Fruit fly (Drosophila melanogaster) whole organism, embryonic: ENCODE results near the gene Cow.

Experiments used
- Adf1 ChIP-seq: fragments of 200-800 bp; sonication (Bioruptor generic); IDR thresholded peaks from 2 replicates; pipeline ENCODE4 v1.3.6; 2022; ENCODE audit warnings: missing biosample characterization, missing genetic modification characterization
- BtbVII ChIP-seq: fragments of 200-800 bp; sonication (Bioruptor generic); optimal IDR thresholded peaks from 3 replicates; lab custom pipeline; 2017; ENCODE audit warnings: missing biosample characterization, mild to moderate bottlenecking, missing genetic modification characterization
- Bteb2 ChIP-seq: fragments of 200-800 bp; sonication (Bioruptor generic); optimal IDR thresholded peaks from 2 replicates; lab custom pipeline; 2016; ENCODE audit warnings: missing biosample characterization, missing genetic modification characterization
- CG10267 ChIP-seq: fragments of 200-800 bp; sonication (Bioruptor generic); optimal IDR thresholded peaks from 2 replicates; lab custom pipeline; 2018; ENCODE audit warnings: missing biosample characterization, mild to moderate bottlenecking, missing genetic modification characterization, moderate library complexity
- CG10274 ChIP-seq: fragments of 200-800 bp; sonication (Bioruptor generic); optimal IDR thresholded peaks from 3 replicates; lab custom pipeline; 2017; ENCODE audit warnings: missing biosample characterization, mild to moderate bottlenecking, missing genetic modification characterization
- CG10366 ChIP-seq: fragments of 200-800 bp; sonication (Bioruptor generic); IDR thresholded peaks from 2 replicates; pipeline ENCODE4 v1.3.6; 2022; ENCODE audit warnings: missing biosample characterization, missing genetic modification characterization
- CG10565 ChIP-seq: fragments of 200-800 bp; sonication (Bioruptor generic); optimal IDR thresholded peaks from 3 replicates; lab custom pipeline; 2016; ENCODE audit warnings: missing biosample characterization, mild to moderate bottlenecking, missing genetic modification characterization
- CG11456 ChIP-seq: fragments of 200-800 bp; sonication (Bioruptor generic); IDR thresholded peaks from 3 replicates; pipeline ENCODE4 v1.3.6; 2022; ENCODE audit warnings: missing biosample characterization, missing genetic modification characterization
- CG12104 ChIP-seq: fragments of 200-800 bp; sonication (Bioruptor generic); optimal IDR thresholded peaks from 3 replicates; lab custom pipeline; 2016; ENCODE audit warnings: missing biosample characterization, missing genetic modification characterization
- CG14710 ChIP-seq: fragments of 200-800 bp; sonication (Bioruptor generic); optimal IDR thresholded peaks from 3 replicates; lab custom pipeline; 2019; ENCODE audit warnings: missing biosample characterization, mild to moderate bottlenecking, missing genetic modification characterization, moderate library complexity
- CG15601 ChIP-seq: fragments of 200-800 bp; sonication (Bioruptor generic); optimal IDR thresholded peaks from 3 replicates; lab custom pipeline; 2019; ENCODE audit warnings: missing biosample characterization, mild to moderate bottlenecking, missing genetic modification characterization, moderate library complexity
- CG16813 ChIP-seq: fragments of 200-800 bp; sonication (Bioruptor generic); IDR thresholded peaks from 3 replicates; pipeline ENCODE4 v1.3.6; 2022; ENCODE audit warnings: missing biosample characterization, missing genetic modification characterization; ENCODE audit not compliant: partially characterized antibody
- CG17361 ChIP-seq: fragments of 200-800 bp; sonication (Bioruptor generic); IDR thresholded peaks from 3 replicates; pipeline ENCODE4 v1.3.6; 2022; ENCODE audit warnings: missing biosample characterization, missing genetic modification characterization
- CG31441 ChIP-seq: fragments of 200-800 bp; sonication (Bioruptor generic); IDR thresholded peaks from 2 replicates; pipeline ENCODE4 v1.3.6; 2022; ENCODE audit warnings: missing biosample characterization, missing genetic modification characterization
- CG4730 ChIP-seq: fragments of 200-800 bp; sonication (Bioruptor generic); IDR thresholded peaks from 2 replicates; pipeline ENCODE4 v1.3.6; 2022; ENCODE audit warnings: missing biosample characterization, missing genetic modification characterization
- CG6175 ChIP-seq: fragments of 200-800 bp; sonication (Bioruptor generic); IDR thresholded peaks from 3 replicates; pipeline ENCODE4 v1.3.6; 2022; ENCODE audit warnings: missing biosample characterization, missing genetic modification characterization
- CG7928 ChIP-seq: fragments of 200-800 bp; sonication (Bioruptor generic); optimal IDR thresholded peaks from 2 replicates; lab custom pipeline; 2017; ENCODE audit warnings: missing biosample characterization, mild to moderate bottlenecking, missing genetic modification characterization
- CG8765 ChIP-seq: fragments of 200-800 bp; sonication (Bioruptor generic); IDR thresholded peaks from 2 replicates; pipeline ENCODE4 v1.3.6; 2022; ENCODE audit warnings: missing biosample characterization, missing genetic modification characterization
- CG9437 ChIP-seq: fragments of 200-800 bp; sonication (Bioruptor generic); optimal IDR thresholded peaks from 2 replicates; lab custom pipeline; 2018; ENCODE audit warnings: missing biosample characterization, mild to moderate bottlenecking, missing genetic modification characterization
- Dll ChIP-seq: fragments of 200-800 bp; sonication (Bioruptor generic); IDR thresholded peaks from 4 replicates; pipeline ENCODE4 v1.3.6; 2022; ENCODE audit warnings: missing biosample characterization, missing genetic modification characterization; ENCODE audit not compliant: partially characterized antibody
- E2f2 ChIP-seq: fragments of 200-800 bp; sonication (Bioruptor generic); IDR thresholded peaks from 2 replicates; pipeline ENCODE4 v1.3.6; 2022; ENCODE audit warnings: missing biosample characterization, missing genetic modification characterization
- Ets65A ChIP-seq: fragments of 200-800 bp; sonication (Bioruptor generic); peaks from one replicate; lab custom pipeline; 2016; ENCODE audit warnings: missing biosample characterization, missing genetic modification characterization
- HmgD ChIP-seq: fragments of 200-800 bp; sonication (Bioruptor generic); optimal IDR thresholded peaks from 3 replicates; lab custom pipeline; 2016; ENCODE audit warnings: missing biosample characterization, missing genetic modification characterization
- Jarid2 ChIP-seq: fragments of 200-800 bp; sonication (Bioruptor generic); optimal IDR thresholded peaks from 3 replicates; lab custom pipeline; 2017; ENCODE audit warnings: mild to moderate bottlenecking, missing biosample characterization, missing genetic modification reagents, missing genetic modification characterization
- Kr ChIP-seq: fragments of 200-800 bp; sonication (Bioruptor generic); optimal IDR thresholded peaks from 2 replicates; lab custom pipeline; 2017; ENCODE audit warnings: missing biosample characterization, mild to moderate bottlenecking, missing genetic modification characterization
- MESR4 ChIP-seq: fragments of 200-800 bp; sonication (Bioruptor generic); optimal IDR thresholded peaks from 2 replicates; lab custom pipeline; 2018; ENCODE audit warnings: missing biosample characterization, mild to moderate bottlenecking, missing genetic modification characterization, moderate library complexity
- NfI ChIP-seq: fragments of 200-800 bp; sonication (Bioruptor generic); optimal IDR thresholded peaks from 3 replicates; lab custom pipeline; 2018; ENCODE audit warnings: missing biosample characterization, mild to moderate bottlenecking, missing genetic modification characterization, moderate library complexity
- Optix ChIP-seq: fragments of 200-800 bp; sonication (Bioruptor generic); IDR thresholded peaks from 3 replicates; pipeline ENCODE4 v1.3.6; 2022; ENCODE audit warnings: missing biosample characterization, missing genetic modification characterization
- Pdp1 ChIP-seq, 2 experiments: fragments of 200-800 bp; sonication (Bioruptor generic); optimal IDR thresholded peaks; 3 replicates each; lab custom pipeline; 2016; ENCODE audit warnings: missing biosample characterization in 2 of 2, missing genetic modification characterization in 2 of 2, mild to moderate bottlenecking in 1 of 2, moderate library complexity in 1 of 2
- Trl ChIP-seq, 3 experiments: fragments of >200 bp in 2 of 3; fragments of 200-800 bp in 1 of 3; sonication (Bioruptor generic) in 1 of 3; optimal IDR thresholded peaks; 2 replicates in 1 of 3; 3 replicates in 2 of 3; lab custom pipeline; 2016 to 2017; ENCODE audit warnings: missing biosample characterization in 1 of 3, missing genetic modification characterization in 1 of 3
- ato ChIP-seq: fragments of 200-800 bp; sonication (Bioruptor generic); IDR thresholded peaks from 2 replicates; pipeline ENCODE4 v1.3.6; 2022; ENCODE audit warnings: missing biosample characterization, missing genetic modification characterization; ENCODE audit not compliant: partially characterized antibody
- dan ChIP-seq: fragments of 200-800 bp; sonication (Bioruptor generic); IDR thresholded peaks from 2 replicates; pipeline ENCODE4 v1.3.6; 2022; ENCODE audit warnings: missing biosample characterization, missing genetic modification characterization
- dimm ChIP-seq: fragments of 200-800 bp; sonication (Bioruptor generic); IDR thresholded peaks from 2 replicates; pipeline ENCODE4 v1.3.6; 2022; ENCODE audit warnings: missing biosample characterization, missing genetic modification characterization
- fd96Cb ChIP-seq: fragments of 200-800 bp; sonication (Bioruptor generic); optimal IDR thresholded peaks from 2 replicates; lab custom pipeline; 2018; ENCODE audit warnings: missing biosample characterization, mild to moderate bottlenecking, missing genetic modification characterization, moderate library complexity
- h ChIP-seq: fragments of >200 bp; optimal IDR thresholded peaks from 2 replicates; lab custom pipeline; 2017
- hb ChIP-seq: fragments of 200-800 bp; sonication (Bioruptor generic); IDR thresholded peaks from 3 replicates; pipeline ENCODE4 v1.3.6; 2022; ENCODE audit warnings: missing biosample characterization, missing genetic modification characterization; ENCODE audit not compliant: partially characterized antibody
- lola ChIP-seq, 3 experiments: fragments of >200 bp in 2 of 3; fragments of 200-800 bp in 1 of 3; sonication (Bioruptor generic) in 1 of 3; optimal IDR thresholded peaks; 2 replicates each; lab custom pipeline; 2017 to 2019; ENCODE audit warnings: missing biosample characterization in 3 of 3, missing genetic modification characterization in 3 of 3, mild to moderate bottlenecking in 1 of 3, moderate library complexity in 1 of 3
- mld ChIP-seq: fragments of 200-800 bp; sonication (Bioruptor generic); IDR thresholded peaks from 3 replicates; pipeline ENCODE4 v1.3.6; 2022; ENCODE audit warnings: missing biosample characterization, missing genetic modification characterization; ENCODE audit not compliant: partially characterized antibody
- nerfin-2 ChIP-seq: fragments of 200-800 bp; sonication (Bioruptor generic); IDR thresholded peaks from 2 replicates; pipeline ENCODE4 v1.3.6; 2022; ENCODE audit warnings: missing biosample characterization, missing genetic modification characterization; ENCODE audit not compliant: partially characterized antibody
- nom ChIP-seq: fragments of 200-800 bp; sonication (Bioruptor generic); optimal IDR thresholded peaks from 2 replicates; lab custom pipeline; 2017; ENCODE audit warnings: missing biosample characterization, missing genetic modification characterization, mild to moderate bottlenecking, moderate library complexity, missing genetic modification reagents
- onecut ChIP-seq: fragments of 200-800 bp; sonication (Bioruptor generic); IDR thresholded peaks from 2 replicates; pipeline ENCODE4 v1.3.6; 2022; ENCODE audit warnings: missing biosample characterization, missing genetic modification characterization
- pb ChIP-seq: fragments of 200-800 bp; sonication (Bioruptor generic); optimal IDR thresholded peaks from 3 replicates; lab custom pipeline; 2016; ENCODE audit warnings: missing biosample characterization, missing genetic modification characterization
- pita ChIP-seq: fragments of 200-800 bp; sonication (Bioruptor generic); optimal IDR thresholded peaks from 2 replicates; lab custom pipeline; 2017; ENCODE audit warnings: missing biosample characterization, mild to moderate bottlenecking, missing genetic modification characterization
- ranshi ChIP-seq: fragments of 200-800 bp; sonication (Bioruptor generic); IDR thresholded peaks from 2 replicates; pipeline ENCODE4 v1.3.6; 2022; ENCODE audit warnings: missing biosample characterization, missing genetic modification characterization
- run ChIP-seq: fragments of 200-800 bp; sonication (Bioruptor generic); optimal IDR thresholded peaks from 3 replicates; lab custom pipeline; 2018; ENCODE audit warnings: missing biosample characterization, mild to moderate bottlenecking, missing genetic modification characterization
- sna ChIP-seq: fragments of 200-800 bp; sonication (Bioruptor generic); IDR thresholded peaks from 2 replicates; pipeline ENCODE4 v1.3.6; 2022; ENCODE audit warnings: missing biosample characterization, missing genetic modification characterization; ENCODE audit not compliant: partially characterized antibody
- so ChIP-seq: fragments of 200-800 bp; sonication (Bioruptor generic); IDR thresholded peaks from 3 replicates; pipeline ENCODE4 v1.3.6; 2022; ENCODE audit warnings: missing biosample characterization, missing genetic modification characterization
- tna ChIP-seq: fragments of 200-800 bp; sonication (Bioruptor generic); IDR thresholded peaks from 2 replicates; pipeline ENCODE4 v1.3.6; 2022; ENCODE audit warnings: missing biosample characterization, missing genetic modification characterization; ENCODE audit not compliant: partially characterized antibody
- twi ChIP-seq: fragments of 200-800 bp; optimal IDR thresholded peaks from 2 replicates; lab custom pipeline; 2019; ENCODE audit warnings: missing biosample characterization, mild to moderate bottlenecking, missing genetic modification characterization, moderate library complexity

Cow gene

dm6 chr3R:23157664-23158151 lies 45.2 kb upstream of the Cow start, which contains the start of gene unk (continued):
- peak; percentile 96 for TF ChIP-seq hb (GFP tag; lab: Robert Waterston, UW)
- no peak for TF ChIP-seq nom (GFP tag; lab: Kevin White, UChicago)
- TF ChIP-seq Optix (GFP tag; lab: Robert Waterston, UW) = no peak
- no peak for TF ChIP-seq Bteb2
- TF ChIP-seq CG16813 (GFP tag; lab: Robert Waterston, UW) = peak; percentile 97
- TF ChIP-seq CG9437 (GFP tag; lab: Kevin White, UChicago) = no peak
- no peak for TF ChIP-seq pb (GFP tag; lab: Kevin White, UChicago)
- peak; percentile 35 for TF ChIP-seq HmgD (GFP tag; lab: Kevin White, UChicago)
- TF ChIP-seq Ets65A (GFP tag; lab: Kevin White, UChicago) = peak; percentile 38
- peak; percentile 73 for TF ChIP-seq MESR4 (GFP tag; lab: Kevin White, UChicago)
- TF ChIP-seq NfI (GFP tag; lab: Kevin White, UChicago) = no peak
- no peak; the same call in 1 of the 2 replicates for TF ChIP-seq onecut (GFP tag; lab: Robert Waterston, UW)
- peak; percentile 29 for TF ChIP-seq CG10267 (tag; lab: Kevin White, UChicago)
- no peak for TF ChIP-seq Trl (optimal IDR thresholded peaks at IDR 0.05; lab: Kevin White, UChicago)
- TF ChIP-seq Trl (GFP tag; optimal IDR thresholded peaks at IDR 0.05; lab: Kevin White, UChicago) = no peak
- TF ChIP-seq ato (GFP tag; lab: Robert Waterston, UW) = peak; percentile 98
- no peak for TF ChIP-seq CG7928 (GFP tag; lab: Kevin White, UChicago)
- no peak for TF ChIP-seq fd96Cb (tag; lab: Kevin White, UChicago)
- no peak for TF ChIP-seq CG10274 (GFP tag; lab: Kevin White, UChicago)
- TF ChIP-seq CG11456 (GFP tag; lab: Robert Waterston, UW) = no peak; the same call in 1 of the 3 replicates
- no peak for TF ChIP-seq dan (GFP tag; lab: Robert Waterston, UW)
- TF ChIP-seq CG4730 = no peak
- no peak for TF ChIP-seq BtbVII (GFP tag; lab: Kevin White, UChicago)
- TF ChIP-seq Kr (GFP tag; lab: Kevin White, UChicago) = no peak
- no peak for TF ChIP-seq run (tag; lab: Kevin White, UChicago)
- TF ChIP-seq pita (GFP tag; lab: Kevin White, UChicago) = peak; percentile 82
- peak; percentile 95 for TF ChIP-seq E2f2 (GFP tag; lab: Robert Waterston, UW)
- no peak for TF ChIP-seq ranshi (GFP tag; lab: Robert Waterston, UW)
- no peak for TF ChIP-seq twi (tag; lab: Kevin White, UChicago)
- TF ChIP-seq Dll (GFP tag; lab: Robert Waterston, UW) = peak; percentile 96
- no peak for TF ChIP-seq lola (GFP tag; optimal IDR thresholded peaks at IDR 0.05; lab: Kevin White, UChicago)
- TF ChIP-seq CG6175 = no peak
- TF ChIP-seq CG8765 (GFP tag; lab: Robert Waterston, UW) = no peak
- 0 out of 2 replicates have a peak, but pooled peaks have one; percentile 10 for TF ChIP-seq CG10366
- no peak for TF ChIP-seq Jarid2 (GFP tag; lab: Kevin White, UChicago)
- peak; percentile 33; the same call in 1 of the 3 replicates for TF ChIP-seq so (GFP tag; lab: Robert Waterston, UW)
- no peak for TF ChIP-seq CG10565 (GFP tag; lab: Kevin White, UChicago)
- TF ChIP-seq Pdp1 (GFP tag; optimal IDR thresholded peaks at IDR 0.05; lab: Kevin White, UChicago) = peak; percentile 11 to 44
- TF ChIP-seq h (lab: Kevin White, UChicago) = no peak
- TF ChIP-seq Adf1 (GFP tag; lab: Robert Waterston, UW) = 0 out of 2 replicates have a peak, but pooled peaks have one; percentile 6
- no peak for TF ChIP-seq dimm
- TF ChIP-seq CG17361 (GFP tag; lab: Robert Waterston, UW) = no peak; the same call in 2 of the 3 replicates
- peak; percentile 93 for TF ChIP-seq nerfin-2
- peak; percentile 97 for TF ChIP-seq sna (GFP tag; lab: Robert Waterston, UW)
- peak; percentile 95 for TF ChIP-seq mld
- TF ChIP-seq CG14710 (tag; lab: Kevin White, UChicago) = peak; percentile 34
- TF ChIP-seq CG12104 (GFP tag; lab: Kevin White, UChicago) = no peak
- peak; percentile 25 for TF ChIP-seq CG15601 (tag; lab: Kevin White, UChicago)
- TF ChIP-seq CG31441 (GFP tag; lab: Robert Waterston, UW) = no peak
- peak; percentile 96 for TF ChIP-seq tna (GFP tag; lab: Robert Waterston, UW)
